Fruit fly (Drosophila melanogaster) whole organism, embryonic: ENCODE measurements around the gene CG31089.

Experiments used
- Adf1 ChIP-seq: fragments of 200-800 bp; sonication (Bioruptor generic); IDR thresholded peaks from 2 replicates; pipeline ENCODE4 v1.3.6; 2022; ENCODE audit warnings: missing biosample characterization, missing genetic modification characterization
- CG10274 ChIP-seq: fragments of 200-800 bp; sonication (Bioruptor generic); optimal IDR thresholded peaks from 3 replicates; lab custom pipeline; 2017; ENCODE audit warnings: missing biosample characterization, mild to moderate bottlenecking, missing genetic modification characterization
- CG11247 ChIP-seq: fragments of 200-800 bp; sonication (Bioruptor generic); IDR thresholded peaks from 2 replicates; pipeline ENCODE4 v1.3.6; 2022; ENCODE audit warnings: missing biosample characterization, missing genetic modification characterization
- CG11504 ChIP-seq: fragments of 200-800 bp; sonication (Bioruptor generic); optimal IDR thresholded peaks from 3 replicates; lab custom pipeline; 2019; ENCODE audit warnings: missing biosample characterization, mild to moderate bottlenecking, missing genetic modification characterization, moderate library complexity
- CG11695 ChIP-seq: fragments of 200-800 bp; sonication (Bioruptor generic); IDR thresholded peaks from 3 replicates; pipeline ENCODE4 v1.3.6; 2022; ENCODE audit warnings: missing biosample characterization, missing genetic modification characterization
- CG12236 ChIP-seq: fragments of 200-800 bp; sonication (Bioruptor generic); optimal IDR thresholded peaks from 2 replicates; lab custom pipeline; 2016; ENCODE audit warnings: missing biosample characterization, missing genetic modification characterization
- CG12391 ChIP-seq: fragments of 200-800 bp; sonication (Bioruptor generic); optimal IDR thresholded peaks from 3 replicates; lab custom pipeline; 2018; ENCODE audit warnings: missing biosample characterization, mild to moderate bottlenecking, missing genetic modification characterization, moderate library complexity
- CG15696 ChIP-seq: fragments of 200-800 bp; sonication (Bioruptor generic); optimal IDR thresholded peaks from 2 replicates; lab custom pipeline; 2019; ENCODE audit warnings: missing biosample characterization, mild to moderate bottlenecking, missing genetic modification characterization, moderate library complexity
- CG1602 ChIP-seq: fragments of 200-800 bp; sonication (Bioruptor generic); optimal IDR thresholded peaks from 3 replicates; lab custom pipeline; 2016; ENCODE audit warnings: missing biosample characterization, missing genetic modification characterization
- CG17186 ChIP-seq: fragments of 200-800 bp; sonication (Bioruptor generic); optimal IDR thresholded peaks from 3 replicates; lab custom pipeline; 2017; ENCODE audit warnings: missing biosample characterization, missing genetic modification reagents, missing genetic modification characterization
- CG18262 ChIP-seq: fragments of 200-800 bp; optimal IDR thresholded peaks from 3 replicates; lab custom pipeline; 2019; ENCODE audit warnings: missing biosample characterization, mild to moderate bottlenecking, missing genetic modification characterization, moderate library complexity
- CG32532 ChIP-seq: fragments of 200-800 bp; sonication (Bioruptor generic); IDR thresholded peaks from 2 replicates; pipeline ENCODE4 v1.3.6; 2022; ENCODE audit warnings: missing biosample characterization, missing genetic modification characterization
- CG3407 ChIP-seq: fragments of 200-800 bp; sonication (Bioruptor generic); optimal IDR thresholded peaks from 2 replicates; lab custom pipeline; 2018; ENCODE audit warnings: missing biosample characterization, mild to moderate bottlenecking, missing genetic modification characterization
- CG3726 ChIP-seq: fragments of 200-800 bp; sonication (Bioruptor generic); IDR thresholded peaks from 3 replicates; pipeline ENCODE4, ENCODE4 v1.3.6; 2022; ENCODE audit warnings: missing biosample characterization, missing genetic modification characterization
- CG3838 ChIP-seq: fragments of 200-800 bp; sonication (Bioruptor generic); optimal IDR thresholded peaks from 3 replicates; lab custom pipeline; 2016; ENCODE audit warnings: missing biosample characterization, missing genetic modification characterization
- CG43689 ChIP-seq: fragments of 200-800 bp; sonication (Bioruptor generic); IDR thresholded peaks from 2 replicates; pipeline ENCODE4 v1.3.6; 2022; ENCODE audit warnings: missing biosample characterization, missing genetic modification characterization
- CG4730 ChIP-seq: fragments of 200-800 bp; sonication (Bioruptor generic); IDR thresholded peaks from 2 replicates; pipeline ENCODE4 v1.3.6; 2022; ENCODE audit warnings: missing biosample characterization, missing genetic modification characterization
- CG5180 ChIP-seq: fragments of 200-800 bp; sonication (Bioruptor generic); optimal IDR thresholded peaks from 3 replicates; lab custom pipeline; 2017; ENCODE audit warnings: missing biosample characterization, missing genetic modification characterization, mild to moderate bottlenecking, moderate library complexity, missing genetic modification reagents
- CG6683 ChIP-seq: fragments of 200-800 bp; sonication (Bioruptor generic); optimal IDR thresholded peaks from 2 replicates; lab custom pipeline; 2017; ENCODE audit warnings: missing biosample characterization, mild to moderate bottlenecking, missing genetic modification characterization, missing genetic modification reagents
- CG7271 ChIP-seq: fragments of 200-800 bp; sonication (Bioruptor generic); optimal IDR thresholded peaks from 2 replicates; lab custom pipeline; 2018; ENCODE audit warnings: missing biosample characterization, mild to moderate bottlenecking, missing genetic modification characterization, moderate library complexity
- CG7963 ChIP-seq: fragments of 200-800 bp; sonication (Bioruptor generic); IDR thresholded peaks from 3 replicates; pipeline ENCODE4 v1.3.6; 2022; ENCODE audit warnings: missing biosample characterization, missing genetic modification characterization; ENCODE audit not compliant: partially characterized antibody
- CG8359 ChIP-seq: fragments of 200-800 bp; sonication (Bioruptor generic); optimal IDR thresholded peaks from 2 replicates; lab custom pipeline; 2017; ENCODE audit warnings: missing biosample characterization, mild to moderate bottlenecking, missing genetic modification characterization, borderline replicate concordance
- CG8924 ChIP-seq: fragments of 200-800 bp; optimal IDR thresholded peaks from 3 replicates; lab custom pipeline; 2019; ENCODE audit warnings: missing biosample characterization, mild to moderate bottlenecking, missing genetic modification characterization, moderate library complexity
- Dbx ChIP-seq: fragments of 200-800 bp; sonication (Bioruptor generic); IDR thresholded peaks from 3 replicates; pipeline ENCODE4 v1.3.6; 2022; ENCODE audit warnings: missing biosample characterization, missing genetic modification characterization
- Drgx ChIP-seq: fragments of 200-800 bp; sonication (Bioruptor generic); IDR thresholded peaks from 2 replicates; pipeline ENCODE4 v1.3.6; 2022; ENCODE audit warnings: missing biosample characterization, missing genetic modification characterization
- Elba2 ChIP-seq: fragments of 200-800 bp; sonication (Bioruptor generic); optimal IDR thresholded peaks from 3 replicates; lab custom pipeline; 2016; ENCODE audit warnings: missing biosample characterization, missing genetic modification characterization
- Gug ChIP-seq: fragments of 200-800 bp; sonication (Bioruptor generic); IDR thresholded peaks from 4 replicates; pipeline ENCODE4 v1.3.6; 2022; ENCODE audit warnings: missing biosample characterization, missing genetic modification characterization
- HLHmδ ChIP-seq: fragments of 200-800 bp; sonication (Bioruptor generic); optimal IDR thresholded peaks from 2 replicates; lab custom pipeline; 2018; ENCODE audit warnings: missing biosample characterization, mild to moderate bottlenecking, missing genetic modification characterization, moderate library complexity
- Hey ChIP-seq: fragments of 200-800 bp; sonication (Bioruptor generic); optimal IDR thresholded peaks from 3 replicates; lab custom pipeline; 2018; ENCODE audit warnings: missing biosample characterization, mild to moderate bottlenecking, missing genetic modification characterization
- Hr51 ChIP-seq, 2 experiments: fragments of 200-800 bp; sonication (Bioruptor generic); optimal IDR thresholded peaks; 2 replicates in 1 of 2; 3 replicates in 1 of 2; lab custom pipeline; 2016 to 2018; ENCODE audit warnings: missing biosample characterization in 2 of 2, missing genetic modification characterization in 2 of 2, mild to moderate bottlenecking in 1 of 2, moderate library complexity in 1 of 2
- Lim3 ChIP-seq: fragments of 200-800 bp; sonication (Bioruptor generic); IDR thresholded peaks from 2 replicates; pipeline ENCODE4 v1.3.6; 2022; ENCODE audit warnings: missing biosample characterization, missing genetic modification characterization
- Sry-β ChIP-seq: fragments of 200-800 bp; sonication (Bioruptor generic); optimal IDR thresholded peaks from 2 replicates; lab custom pipeline; 2018; ENCODE audit warnings: missing biosample characterization, mild to moderate bottlenecking, missing genetic modification characterization, moderate library complexity
- Tbp ChIP-seq: fragments of >200 bp; optimal IDR thresholded peaks from 2 replicates; lab custom pipeline; 2018; ENCODE audit warnings: missing biosample characterization, missing genetic modification characterization
- al ChIP-seq: fragments of 200-800 bp; sonication (Bioruptor generic); IDR thresholded peaks from 2 replicates; pipeline ENCODE4 v1.3.6; 2022; ENCODE audit warnings: missing biosample characterization, missing genetic modification characterization
- bigmax ChIP-seq: fragments of 200-800 bp; sonication (Bioruptor generic); optimal IDR thresholded peaks from 2 replicates; lab custom pipeline; 2018; ENCODE audit warnings: missing biosample characterization, mild to moderate bottlenecking, missing genetic modification characterization
- bowl ChIP-seq: fragments of 200-800 bp; sonication (Bioruptor generic); IDR thresholded peaks from 2 replicates; pipeline ENCODE4 v1.3.6; 2022; ENCODE audit warnings: missing biosample characterization, missing genetic modification characterization
- cas ChIP-seq: fragments of 200-800 bp; sonication (Bioruptor generic); IDR thresholded peaks from 2 replicates; pipeline ENCODE4 v1.3.6; 2022; ENCODE audit warnings: missing biosample characterization, missing genetic modification characterization
- chm ChIP-seq: fragments of 200-800 bp; sonication (Bioruptor generic); IDR thresholded peaks from 2 replicates; pipeline ENCODE4 v1.3.6; 2022; ENCODE audit warnings: missing biosample characterization, missing genetic modification characterization
- fu2 ChIP-seq: fragments of 200-800 bp; sonication (Bioruptor generic); optimal IDR thresholded peaks from 2 replicates; lab custom pipeline; 2016; ENCODE audit warnings: missing biosample characterization, missing genetic modification characterization
- gt ChIP-seq: fragments of 200-800 bp; sonication (Bioruptor generic); IDR thresholded peaks from 2 replicates; pipeline ENCODE4 v1.3.6; 2022; ENCODE audit warnings: missing biosample characterization, missing genetic modification characterization
- jigr1 ChIP-seq: fragments of 200-800 bp; sonication (Bioruptor generic); IDR thresholded peaks from 3 replicates; pipeline ENCODE4 v1.3.6; 2022; ENCODE audit warnings: missing biosample characterization, missing genetic modification characterization
- nerfin-2 ChIP-seq: fragments of 200-800 bp; sonication (Bioruptor generic); IDR thresholded peaks from 2 replicates; pipeline ENCODE4 v1.3.6; 2022; ENCODE audit warnings: missing biosample characterization, missing genetic modification characterization; ENCODE audit not compliant: partially characterized antibody
- oc ChIP-seq: fragments of 200-800 bp; sonication (Bioruptor generic); optimal IDR thresholded peaks from 2 replicates; lab custom pipeline; 2018; ENCODE audit warnings: missing biosample characterization, mild to moderate bottlenecking, missing genetic modification characterization, moderate library complexity
- org-1 ChIP-seq: fragments of 200-800 bp; sonication (Bioruptor generic); optimal IDR thresholded peaks from 2 replicates; lab custom pipeline; 2017; ENCODE audit warnings: missing biosample characterization, missing genetic modification characterization
- pnt ChIP-seq: fragments of 200-800 bp; sonication (Bioruptor generic); optimal IDR thresholded peaks from 3 replicates; lab custom pipeline; 2016; ENCODE audit warnings: missing biosample characterization, missing genetic modification characterization
- slou ChIP-seq: fragments of 200-800 bp; sonication (Bioruptor generic); optimal IDR thresholded peaks from 3 replicates; lab custom pipeline; 2016; ENCODE audit warnings: missing biosample characterization, missing genetic modification characterization
- stwl ChIP-seq: fragments of 200-800 bp; sonication (Bioruptor generic); optimal IDR thresholded peaks from 3 replicates; lab custom pipeline; 2018; ENCODE audit warnings: missing biosample characterization, mild to moderate bottlenecking, missing genetic modification characterization, moderate library complexity
- ttk ChIP-seq: fragments of 200-800 bp; sonication (Bioruptor generic); IDR thresholded peaks from 2 replicates; pipeline ENCODE4 v2.1.2; 2022; ENCODE audit warnings: missing biosample characterization, missing genetic modification characterization
- twi ChIP-seq: fragments of 200-800 bp; optimal IDR thresholded peaks from 2 replicates; lab custom pipeline; 2019; ENCODE audit warnings: missing biosample characterization, mild to moderate bottlenecking, missing genetic modification characterization, moderate library complexity
- zf30C ChIP-seq: fragments of 200-800 bp; sonication (Bioruptor generic); optimal IDR thresholded peaks from 3 replicates; lab custom pipeline; 2018; ENCODE audit warnings: missing biosample characterization, mild to moderate bottlenecking, missing genetic modification characterization

The CG31089 gene

DNA sequence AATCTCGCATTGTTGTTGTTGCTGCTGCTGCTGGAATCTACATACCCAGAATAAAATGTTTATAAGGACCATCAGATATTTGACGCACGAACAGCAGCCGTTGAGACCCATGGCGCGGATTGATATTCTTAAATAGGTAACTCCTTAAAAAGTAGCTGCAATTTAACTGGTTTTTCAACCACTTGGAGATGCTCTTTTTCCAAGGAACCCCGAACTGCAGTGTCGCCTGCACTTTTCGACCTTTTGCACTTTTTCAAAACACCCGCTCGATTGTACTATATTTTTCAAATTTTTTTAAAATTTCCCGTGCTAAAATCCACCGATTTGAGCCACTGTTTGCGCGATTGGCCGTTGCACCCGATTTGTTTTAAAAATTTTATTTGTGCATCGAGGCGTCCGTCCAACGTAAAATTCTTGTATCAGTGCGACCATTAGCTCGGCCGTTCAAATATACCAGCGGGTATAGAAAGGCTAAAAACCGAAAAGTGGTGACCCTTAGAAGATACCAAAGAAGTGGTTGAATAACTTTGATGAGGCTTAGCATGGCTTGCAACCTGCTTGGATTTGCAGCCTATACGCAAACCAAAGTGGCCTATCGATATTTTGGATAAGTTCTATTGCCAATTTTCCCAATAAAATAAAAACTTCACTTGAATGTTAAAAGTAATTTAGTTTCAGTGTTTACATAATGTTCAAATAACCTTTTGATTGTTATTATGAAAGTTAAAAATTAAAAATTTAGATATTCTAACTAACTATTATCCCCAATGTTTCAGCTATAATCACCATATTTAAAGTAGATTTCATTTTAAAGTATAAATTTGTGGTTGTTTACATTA lies 21.3 kb upstream of the CG31089 start, which contains the start of gene Tsp96F (continued):
- TF ChIP-seq oc (tag; lab: Kevin White, UChicago) (no peak), bigmax (GFP tag; lab: Kevin White, UChicago) (no peak), Hey (tag; lab: Kevin White, UChicago) (no peak), Dbx (GFP tag; lab: Robert Waterston, UW) (no peak; the same call in 2 of the 3 replicates), fu2 (GFP tag; lab: Kevin White, UChicago) (no peak), slou (GFP tag; lab: Kevin White, UChicago) (no peak), zf30C (GFP tag; lab: Kevin White, UChicago) (no peak), al (no peak), CG3407 (GFP tag; lab: Kevin White, UChicago) (no peak), Drgx (GFP tag; lab: Robert Waterston, UW) (no peak), org-1 (GFP tag; lab: Kevin White, UChicago) (no peak), Tbp (GFP tag; lab: Kevin White, UChicago) (no peak), CG7271 (tag; lab: Kevin White, UChicago) (peak; percentile 31), ttk (GFP tag; lab: Robert Waterston, UW) (no peak), cas (GFP tag; lab: Robert Waterston, UW) (no peak), CG15696 (tag; lab: Kevin White, UChicago) (peak; percentile 4), CG6683 (no peak), CG10274 (GFP tag; lab: Kevin White, UChicago) (no peak), CG17186 (GFP tag; lab: Kevin White, UChicago) (no peak), CG8924 (tag; lab: Kevin White, UChicago) (no peak), gt (no peak), CG11695 (no peak), CG5180 (no peak), Lim3 (no peak), CG4730 (GFP tag; lab: Robert Waterston, UW) (no peak), CG18262 (tag; lab: Kevin White, UChicago) (no peak), bowl (GFP tag; lab: Robert Waterston, UW) (no peak), Elba2 (GFP tag; lab: Kevin White, UChicago) (no peak), twi (no peak), CG43689 (no peak), pnt (GFP tag; lab: Kevin White, UChicago) (no peak), Sry-β (GFP tag; lab: Kevin White, UChicago) (no peak), CG11247 (no peak), Hr51 (GFP tag; optimal IDR thresholded peaks at IDR 0.05; lab: Kevin White, UChicago) (no peak), stwl (no peak), CG32532 (no peak), CG12236 (GFP tag; lab: Kevin White, UChicago) (no peak), HLHmδ (GFP tag; lab: Kevin White, UChicago) (peak; percentile 13), CG3726 (no peak), nerfin-2 (GFP tag; lab: Robert Waterston, UW) (no peak), CG3838 (GFP tag; lab: Kevin White, UChicago) (no peak), CG1602 (GFP tag; lab: Kevin White, UChicago) (no peak), CG11504 (tag; lab: Kevin White, UChicago) (no peak), CG12391 (tag; lab: Kevin White, UChicago) (no peak), CG8359 (no peak), jigr1 (GFP tag; lab: Robert Waterston, UW) (no peak), Gug (GFP tag; lab: Robert Waterston, UW) (no peak), CG7963 (GFP tag; lab: Robert Waterston, UW) (0 out of 3 replicates have a peak, but pooled peaks have one; percentile 47), Adf1 (GFP tag; lab: Robert Waterston, UW) (no peak), chm (GFP tag; lab: Robert Waterston, UW) (peak; percentile 51; the same call in 1 of the 2 replicates)
